Worm (Caenorhabditis elegans) whole organism, L3 larva: ENCODE measurements around the gene fbxa-96.

ENCODE experiments used
- elt-3 ChIP-seq, 3 experiments: fragments of 150-350 bp in 1 of 3; sonication (generic microtip) in 2 of 3; optimal IDR thresholded peaks; 2 replicates in 2 of 3; 4 replicates in 1 of 3; lab custom pipeline; 2014 to 2017; ENCODE audit warnings: missing biosample characterization in 3 of 3, missing genetic modification characterization in 3 of 3
- jun-1 ChIP-seq: fragments of 150-350 bp; optimal IDR thresholded peaks from 2 replicates; lab custom pipeline; 2014; ENCODE audit warnings: missing biosample characterization, missing genetic modification reagents, missing genetic modification characterization
- lin-39 ChIP-seq: fragments of 150-350 bp; optimal IDR thresholded peaks from 2 replicates; lab custom pipeline; 2018; ENCODE audit warnings: missing biosample characterization, missing genetic modification reagents, missing genetic modification characterization
- nfya-1 ChIP-seq: sonication (generic microtip); optimal IDR thresholded peaks from 2 replicates; lab custom pipeline; 2017; ENCODE audit warnings: missing genetic modification characterization, mild to moderate bottlenecking, missing compliant biosample characterization, antibody characterized with exemption, moderate library complexity; ENCODE audit not compliant: insufficient read depth
- nhr-11 ChIP-seq: fragments of 150-350 bp; optimal IDR thresholded peaks from 2 replicates; lab custom pipeline; 2014; ENCODE audit warnings: missing biosample characterization, missing genetic modification characterization
- nhr-237 ChIP-seq: fragments of 150-350 bp; optimal IDR thresholded peaks from 2 replicates; lab custom pipeline; 2014; ENCODE audit warnings: missing biosample characterization, missing genetic modification characterization
- nhr-28 ChIP-seq: fragments of 150-350 bp; optimal IDR thresholded peaks from 2 replicates; lab custom pipeline; 2014; ENCODE audit warnings: missing biosample characterization, missing genetic modification characterization
- nhr-77 ChIP-seq: fragments of 150-350 bp; optimal IDR thresholded peaks from 2 replicates; lab custom pipeline; 2014; ENCODE audit warnings: missing biosample characterization, missing genetic modification characterization
- skn-1 ChIP-seq: fragments of 150-350 bp; optimal IDR thresholded peaks from 2 replicates; lab custom pipeline; 2014; ENCODE audit warnings: missing biosample characterization, missing genetic modification characterization
- snpc-4 ChIP-seq: fragments of 150-350 bp; optimal IDR thresholded peaks from 2 replicates; lab custom pipeline; 2014; ENCODE audit warnings: missing biosample characterization, missing genetic modification characterization
- unc-39 ChIP-seq: sonication (generic microtip); optimal IDR thresholded peaks from 4 replicates; lab custom pipeline; 2017; ENCODE audit warnings: missing biosample characterization, missing genetic modification characterization
- unc-62 ChIP-seq: fragments of 150-350 bp; sonication (generic microtip); optimal IDR thresholded peaks from 4 replicates; lab custom pipeline; 2014; ENCODE audit warnings: missing biosample characterization, missing genetic modification reagents, missing genetic modification characterization
- zag-1 ChIP-seq: fragments of 150-350 bp; optimal IDR thresholded peaks from 2 replicates; lab custom pipeline; 2014; ENCODE audit warnings: missing biosample characterization, missing genetic modification characterization

ce11 chrX:15103481-15103880 is 43.3 kb upstream of the fbxa-96 start:
- TF ChIP-seq jun-1 (tag; lab: Kevin White, UChicago) (no peak), unc-62 (GFP tag; lab: Kevin White, UChicago) (no peak), nhr-237 (no peak), nhr-77 (no peak), skn-1 (no peak), nhr-11 (tag; lab: Kevin White, UChicago) (no peak), unc-39 (no peak), lin-39 (tag; lab: Kevin White, UChicago) (no peak), elt-3 (tag; optimal IDR thresholded peaks at IDR 0.05; lab: Kevin White, UChicago) (no peak), nhr-28 (tag; lab: Kevin White, UChicago) (no peak), zag-1 (tag; lab: Kevin White, UChicago) (no peak), nfya-1 (tag; lab: Kevin White, UChicago) (no peak), snpc-4 (tag; lab: Kevin White, UChicago) (no peak)
